Fruit fly (Drosophila melanogaster) whole organism, embryonic: ENCODE measurements around the gene Lon.
A peak's percentile ranks its signal among the peaks of the same experiment; 100 is the strongest.

Source experiments
- ATbp ChIP-seq: fragments of 200-800 bp; sonication (Bioruptor generic); optimal IDR thresholded peaks from 2 replicates; lab custom pipeline; 2017; ENCODE audit warnings: missing biosample characterization, mild to moderate bottlenecking, missing genetic modification characterization, missing genetic modification reagents
- Atf-2 ChIP-seq: fragments of 200-800 bp; sonication (Bioruptor generic); optimal IDR thresholded peaks from 2 replicates; lab custom pipeline; 2016; ENCODE audit warnings: missing biosample characterization, missing genetic modification characterization
- CG10654 ChIP-seq: fragments of 200-800 bp; sonication (Bioruptor generic); optimal IDR thresholded peaks from 2 replicates; lab custom pipeline; 2016; ENCODE audit warnings: missing biosample characterization, missing genetic modification characterization
- CG11247 ChIP-seq: fragments of 200-800 bp; sonication (Bioruptor generic); IDR thresholded peaks from 2 replicates; pipeline ENCODE4 v1.3.6; 2022; ENCODE audit warnings: missing biosample characterization, missing genetic modification characterization
- CG11560 ChIP-seq: fragments of 200-800 bp; sonication (Bioruptor generic); IDR thresholded peaks from 3 replicates; pipeline ENCODE4 v1.3.6; 2022; ENCODE audit warnings: missing biosample characterization, missing genetic modification characterization
- CG12236 ChIP-seq: fragments of 200-800 bp; sonication (Bioruptor generic); optimal IDR thresholded peaks from 2 replicates; lab custom pipeline; 2016; ENCODE audit warnings: missing biosample characterization, missing genetic modification characterization
- CG13424 ChIP-seq: fragments of 200-800 bp; sonication (Bioruptor generic); optimal IDR thresholded peaks from 2 replicates; lab custom pipeline; 2019; ENCODE audit warnings: missing biosample characterization, mild to moderate bottlenecking, missing genetic modification characterization, moderate library complexity
- CG14710 ChIP-seq: fragments of 200-800 bp; sonication (Bioruptor generic); optimal IDR thresholded peaks from 3 replicates; lab custom pipeline; 2019; ENCODE audit warnings: missing biosample characterization, mild to moderate bottlenecking, missing genetic modification characterization, moderate library complexity
- CG15073 ChIP-seq: fragments of 200-800 bp; sonication (Bioruptor generic); optimal IDR thresholded peaks from 2 replicates; lab custom pipeline; 2016; ENCODE audit warnings: missing biosample characterization, missing genetic modification characterization
- CG1529 ChIP-seq: fragments of 200-800 bp; sonication (Bioruptor generic); optimal IDR thresholded peaks from 3 replicates; lab custom pipeline; 2018; ENCODE audit warnings: missing biosample characterization, missing genetic modification characterization
- CG15696 ChIP-seq: fragments of 200-800 bp; sonication (Bioruptor generic); optimal IDR thresholded peaks from 2 replicates; lab custom pipeline; 2019; ENCODE audit warnings: missing biosample characterization, mild to moderate bottlenecking, missing genetic modification characterization, moderate library complexity
- CG17186 ChIP-seq: fragments of 200-800 bp; sonication (Bioruptor generic); optimal IDR thresholded peaks from 3 replicates; lab custom pipeline; 2017; ENCODE audit warnings: missing biosample characterization, missing genetic modification reagents, missing genetic modification characterization
- CG17802 ChIP-seq: fragments of 200-800 bp; sonication (Bioruptor generic); optimal IDR thresholded peaks from 2 replicates; lab custom pipeline; 2018; ENCODE audit warnings: missing biosample characterization, mild to moderate bottlenecking, missing genetic modification characterization, moderate library complexity
- CG2199 ChIP-seq: fragments of 200-800 bp; sonication (Bioruptor generic); IDR thresholded peaks from 3 replicates; pipeline ENCODE4 v1.3.6; 2022; ENCODE audit warnings: missing biosample characterization, missing genetic modification characterization
- CG3065 ChIP-seq: fragments of 200-800 bp; sonication (Bioruptor generic); optimal IDR thresholded peaks from 2 replicates; lab custom pipeline; 2016; ENCODE audit warnings: missing biosample characterization, missing genetic modification characterization
- CG3995 ChIP-seq: fragments of 200-800 bp; sonication (Bioruptor generic); optimal IDR thresholded peaks from 3 replicates; lab custom pipeline; 2016; ENCODE audit warnings: missing biosample characterization, missing genetic modification characterization
- CG5245 ChIP-seq: fragments of 200-800 bp; sonication (Bioruptor generic); optimal IDR thresholded peaks from 3 replicates; lab custom pipeline; 2016; ENCODE audit warnings: missing biosample characterization, missing genetic modification characterization
- CG7839 ChIP-seq: fragments of 200-800 bp; sonication (Bioruptor generic); optimal IDR thresholded peaks from 3 replicates; lab custom pipeline; 2018; ENCODE audit warnings: missing biosample characterization, mild to moderate bottlenecking, missing genetic modification characterization, moderate library complexity
- CG7963 ChIP-seq: fragments of 200-800 bp; sonication (Bioruptor generic); IDR thresholded peaks from 3 replicates; pipeline ENCODE4 v1.3.6; 2022; ENCODE audit warnings: missing biosample characterization, missing genetic modification characterization; ENCODE audit not compliant: partially characterized antibody
- D19A ChIP-seq: fragments of 200-800 bp; optimal IDR thresholded peaks from 3 replicates; lab custom pipeline; 2019; ENCODE audit warnings: missing biosample characterization, mild to moderate bottlenecking, missing genetic modification characterization, moderate library complexity
- HHEX ChIP-seq: fragments of 200-800 bp; sonication (Bioruptor generic); optimal IDR thresholded peaks from 3 replicates; lab custom pipeline; 2017; ENCODE audit warnings: missing biosample characterization, mild to moderate bottlenecking, missing genetic modification characterization, missing genetic modification reagents
- HmgD ChIP-seq: fragments of 200-800 bp; sonication (Bioruptor generic); optimal IDR thresholded peaks from 3 replicates; lab custom pipeline; 2016; ENCODE audit warnings: missing biosample characterization, missing genetic modification characterization
- Hr3 ChIP-seq: fragments of 200-800 bp; sonication (Bioruptor generic); optimal IDR thresholded peaks from 3 replicates; lab custom pipeline; 2016; ENCODE audit warnings: missing biosample characterization, missing genetic modification characterization
- MTF-1 ChIP-seq: fragments of 200-800 bp; sonication (Bioruptor generic); optimal IDR thresholded peaks from 2 replicates; lab custom pipeline; 2018; ENCODE audit warnings: missing biosample characterization, mild to moderate bottlenecking, missing genetic modification characterization, borderline replicate concordance
- Mad ChIP-seq: fragments of 200-800 bp; sonication (Bioruptor generic); optimal IDR thresholded peaks from 2 replicates; lab custom pipeline; 2016; ENCODE audit warnings: missing biosample characterization, missing genetic modification characterization
- NC2α ChIP-seq: fragments of 200-800 bp; sonication (Bioruptor generic); optimal IDR thresholded peaks from 2 replicates; lab custom pipeline; 2016; ENCODE audit warnings: missing biosample characterization, missing genetic modification characterization
- Neu2 ChIP-seq: fragments of 200-800 bp; sonication (Bioruptor generic); optimal IDR thresholded peaks from 3 replicates; lab custom pipeline; 2016; ENCODE audit warnings: missing biosample characterization, missing genetic modification characterization, borderline replicate concordance
- Sox102F ChIP-seq: fragments of 200-800 bp; sonication (Bioruptor generic); optimal IDR thresholded peaks from 2 replicates; lab custom pipeline; 2018; ENCODE audit warnings: missing biosample characterization, mild to moderate bottlenecking, missing genetic modification characterization, moderate library complexity
- Stat92E ChIP-seq, 3 experiments: fragments of >200 bp in 2 of 3; fragments of 200-800 bp in 1 of 3; sonication (Bioruptor generic) in 1 of 3; optimal IDR thresholded peaks; 2 replicates each; lab custom pipeline; 2017 to 2019; ENCODE audit warnings: missing biosample characterization in 3 of 3, missing genetic modification characterization in 3 of 3, mild to moderate bottlenecking in 1 of 3, moderate library complexity in 1 of 3
- Xrp1 ChIP-seq: fragments of 200-800 bp; sonication (Bioruptor generic); IDR thresholded peaks from 2 replicates; pipeline ENCODE4 v1.3.6; 2022; ENCODE audit warnings: missing biosample characterization, missing genetic modification characterization
- ac ChIP-seq: fragments of 200-800 bp; sonication (Bioruptor generic); optimal IDR thresholded peaks from 3 replicates; lab custom pipeline; 2017; ENCODE audit warnings: missing biosample characterization, mild to moderate bottlenecking, missing genetic modification characterization
- br ChIP-seq: fragments of >200 bp; optimal IDR thresholded peaks from 2 replicates; lab custom pipeline; 2017
- caup ChIP-seq: fragments of 200-800 bp; sonication (Bioruptor generic); optimal IDR thresholded peaks from 3 replicates; lab custom pipeline; 2017; ENCODE audit warnings: missing biosample characterization, mild to moderate bottlenecking, missing genetic modification characterization, moderate library complexity; ENCODE audit not compliant: severe bottlenecking
- chm ChIP-seq: fragments of 200-800 bp; sonication (Bioruptor generic); IDR thresholded peaks from 2 replicates; pipeline ENCODE4 v1.3.6; 2022; ENCODE audit warnings: missing biosample characterization, missing genetic modification characterization
- ems ChIP-seq: fragments of 200-800 bp; sonication (Bioruptor generic); optimal IDR thresholded peaks from 3 replicates; lab custom pipeline; 2016; ENCODE audit warnings: missing biosample characterization, missing genetic modification characterization
- esg ChIP-seq: fragments of 200-800 bp; sonication (Bioruptor generic); conservative IDR thresholded peaks from 2 replicates; pipeline ENCODE4 v1.3.6; 2022; ENCODE audit warnings: missing biosample characterization, missing genetic modification characterization
- ham ChIP-seq: fragments of 200-800 bp; sonication (Bioruptor generic); IDR thresholded peaks from 2 replicates; pipeline ENCODE4 v1.3.6; 2022; ENCODE audit warnings: missing biosample characterization, missing genetic modification characterization
- hkb ChIP-seq, 2 experiments: fragments of 200-800 bp in 1 of 2; fragments of >200 bp in 1 of 2; sonication (Bioruptor generic) in 1 of 2; IDR thresholded peaks in 1 of 2; optimal IDR thresholded peaks in 1 of 2; 2 replicates each; pipeline versions ENCODE4 v1.3.6 to Lab custom; 2017 to 2022; ENCODE audit warnings: missing biosample characterization in 1 of 2, missing genetic modification characterization in 1 of 2
- luna ChIP-seq: fragments of 200-800 bp; sonication (Bioruptor generic); optimal IDR thresholded peaks from 2 replicates; lab custom pipeline; 2016; ENCODE audit warnings: missing biosample characterization, missing genetic modification characterization
- mld ChIP-seq: fragments of 200-800 bp; sonication (Bioruptor generic); IDR thresholded peaks from 3 replicates; pipeline ENCODE4 v1.3.6; 2022; ENCODE audit warnings: missing biosample characterization, missing genetic modification characterization; ENCODE audit not compliant: partially characterized antibody
- nau ChIP-seq: fragments of 200-800 bp; sonication (Bioruptor generic); optimal IDR thresholded peaks from 3 replicates; lab custom pipeline; 2017; ENCODE audit warnings: missing biosample characterization, mild to moderate bottlenecking, missing genetic modification characterization, missing genetic modification reagents
- row ChIP-seq: fragments of 200-800 bp; sonication (Bioruptor generic); IDR thresholded peaks from 3 replicates; pipeline ENCODE4 v1.3.6; 2022; ENCODE audit warnings: missing biosample characterization, missing genetic modification characterization
- stc ChIP-seq: fragments of 200-800 bp; sonication (Bioruptor generic); IDR thresholded peaks from 2 replicates; pipeline ENCODE4 v1.3.6; 2022; ENCODE audit warnings: missing biosample characterization, missing genetic modification characterization
- tap ChIP-seq: fragments of 200-800 bp; optimal IDR thresholded peaks from 3 replicates; lab custom pipeline; 2019; ENCODE audit warnings: missing biosample characterization, mild to moderate bottlenecking, missing genetic modification characterization, moderate library complexity
- tgo ChIP-seq: fragments of 200-800 bp; sonication (Bioruptor generic); IDR thresholded peaks from 3 replicates; pipeline ENCODE4 v1.3.6; 2022; ENCODE audit warnings: missing biosample characterization, missing genetic modification characterization
- tio ChIP-seq: fragments of 200-800 bp; sonication (Bioruptor generic); optimal IDR thresholded peaks from 2 replicates; lab custom pipeline; 2017; ENCODE audit warnings: missing biosample characterization, missing genetic modification characterization, inconsistent platforms
- tup ChIP-seq: fragments of 200-800 bp; sonication (Bioruptor generic); optimal IDR thresholded peaks from 2 replicates; lab custom pipeline; 2016; ENCODE audit warnings: missing biosample characterization, mild to moderate bottlenecking, missing genetic modification characterization, moderate library complexity
- unpg ChIP-seq: fragments of 200-800 bp; sonication (Bioruptor generic); optimal IDR thresholded peaks from 3 replicates; lab custom pipeline; 2018; ENCODE audit warnings: missing biosample characterization, mild to moderate bottlenecking, missing genetic modification characterization, moderate library complexity
- vnd ChIP-seq: fragments of 200-800 bp; sonication (Bioruptor generic); IDR thresholded peaks from 3 replicates; pipeline ENCODE4 v1.3.6; 2022; ENCODE audit warnings: missing biosample characterization, missing genetic modification characterization; ENCODE audit not compliant: partially characterized antibody
- zf30C ChIP-seq: fragments of 200-800 bp; sonication (Bioruptor generic); optimal IDR thresholded peaks from 3 replicates; lab custom pipeline; 2018; ENCODE audit warnings: missing biosample characterization, mild to moderate bottlenecking, missing genetic modification characterization

The Lon gene

DNA sequence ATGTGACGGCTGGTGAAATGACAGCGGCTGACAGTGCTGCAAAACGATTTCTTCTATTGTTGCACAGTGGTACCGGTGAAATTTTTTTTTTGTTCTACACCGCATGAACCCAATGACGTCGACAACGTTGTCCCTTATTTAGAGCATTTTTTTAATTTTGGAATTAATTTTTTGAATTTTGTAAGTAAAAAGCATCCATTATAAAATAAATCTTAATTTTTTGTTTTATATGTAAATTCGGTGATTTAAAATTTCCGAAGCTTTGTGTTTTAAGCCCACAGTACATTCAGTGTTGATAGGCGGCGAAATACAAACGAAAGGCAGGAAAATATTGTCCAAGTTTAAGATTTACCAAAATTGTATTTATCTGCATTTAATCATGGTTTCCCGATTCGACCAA, at the start of gene Lon, which contains the start of gene PIG-F (continued):
- TF ChIP-seq Mad (peak; percentile 99), CG14710 (tag; lab: Kevin White, UChicago) (peak; percentile 99), CG1529 (peak; percentile 99), CG2199 (GFP tag; lab: Robert Waterston, UW) (peak; percentile 95), Neu2 (GFP tag; lab: Kevin White, UChicago) (peak; percentile 94), CG12236 (peak; percentile 95), CG5245 (GFP tag; lab: Kevin White, UChicago) (peak; percentile 98), Atf-2 (GFP tag; lab: Kevin White, UChicago) (peak; percentile 98), CG7963 (GFP tag; lab: Robert Waterston, UW) (peak; percentile 58), CG7839 (tag; lab: Kevin White, UChicago) (peak; percentile 100), Sox102F (peak; percentile 99), ac (GFP tag; lab: Kevin White, UChicago) (peak; percentile 99), nau (no peak), NC2α (GFP tag; lab: Kevin White, UChicago) (peak; percentile 95), mld (0 out of 3 replicates have a peak, but pooled peaks have one; percentile 15), stc (peak; percentile 98), tio (GFP tag; lab: Kevin White, UChicago) (peak; percentile 100), luna (GFP tag; lab: Kevin White, UChicago) (peak; percentile 95), zf30C (GFP tag; lab: Kevin White, UChicago) (peak; percentile 63), tap (tag; lab: Kevin White, UChicago) (peak; percentile 97), Stat92E (GFP tag; optimal IDR thresholded peaks at IDR 0.05; lab: Kevin White, UChicago) (peak in 1 of 3 experiments; percentile 95), tgo (GFP tag; lab: Robert Waterston, UW) (peak; percentile 99), br (lab: Kevin White, UChicago) (no peak), CG10654 (peak; percentile 99), CG15696 (tag; lab: Kevin White, UChicago) (peak; percentile 100), vnd (GFP tag; lab: Robert Waterston, UW) (peak; percentile 60), CG13424 (tag; lab: Kevin White, UChicago) (peak; percentile 100), HmgD (GFP tag; lab: Kevin White, UChicago) (peak; percentile 97), HHEX (GFP tag; lab: Kevin White, UChicago) (peak; percentile 99), unpg (GFP tag; lab: Kevin White, UChicago) (peak; percentile 99), ATbp (GFP tag; lab: Kevin White, UChicago) (peak; percentile 98), CG11560 (tag; lab: Robert Waterston, UW) (peak; percentile 94), caup (peak; percentile 99), D19A (tag; lab: Kevin White, UChicago) (peak; percentile 97), Hr3 (peak; percentile 100), chm (GFP tag; lab: Robert Waterston, UW) (peak; percentile 94), CG17802 (peak; percentile 91), esg (GFP tag; lab: Robert Waterston, UW) (peak; percentile 98), CG17186 (GFP tag; lab: Kevin White, UChicago) (peak; percentile 90), row (GFP tag; lab: Robert Waterston, UW) (peak; percentile 99), Xrp1 (peak; percentile 99), CG11247 (GFP tag; lab: Robert Waterston, UW) (peak; percentile 98), ems (GFP tag; lab: Kevin White, UChicago) (peak; percentile 99), CG3995 (peak; percentile 88), MTF-1 (GFP tag; lab: Kevin White, UChicago) (peak; percentile 96), CG15073 (GFP tag; lab: Kevin White, UChicago) (peak; percentile 91), CG3065 (peak; percentile 99), tup (peak; percentile 99), ham (peak; percentile 93), hkb (optimal IDR thresholded peaks at IDR 0.05; lab: Kevin White, UChicago) (peak; percentile 43), hkb (GFP tag; IDR thresholded peaks at IDR 0.05; lab: Robert Waterston, UW) (peak; percentile 98)
